Worm (Caenorhabditis elegans) whole organism, L3 larva: ENCODE measurements around the gene R01H2.1.

Source experiments
- R02D3.7 ChIP-seq: fragments of 150-350 bp; optimal IDR thresholded peaks from 2 replicates; lab custom pipeline; 2014; ENCODE audit warnings: missing biosample characterization, missing genetic modification characterization
- ZK546.5 ChIP-seq: sonication (generic microtip); optimal IDR thresholded peaks from 2 replicates; lab custom pipeline; 2017; ENCODE audit warnings: missing biosample characterization, missing genetic modification characterization
- aly-2 ChIP-seq: fragments of 150-350 bp; optimal IDR thresholded peaks from 2 replicates; lab custom pipeline; 2014; ENCODE audit warnings: missing biosample characterization, missing genetic modification characterization
- ama-1 ChIP-seq: fragments of 150-350 bp; optimal IDR thresholded peaks from 2 replicates; lab custom pipeline; 2018
- ceh-16 ChIP-seq: sonication (generic microtip); optimal IDR thresholded peaks from 2 replicates; lab custom pipeline; 2017; ENCODE audit warnings: missing biosample characterization, missing genetic modification characterization
- ceh-9 ChIP-seq: sonication (generic microtip); optimal IDR thresholded peaks from 2 replicates; lab custom pipeline; 2018; ENCODE audit warnings: missing biosample characterization, missing genetic modification characterization
- daf-12 ChIP-seq: fragments of 150-350 bp; optimal IDR thresholded peaks from 2 replicates; lab custom pipeline; 2014; ENCODE audit warnings: missing biosample characterization, missing genetic modification reagents, missing genetic modification characterization
- egl-27 ChIP-seq: sonication (generic microtip); optimal IDR thresholded peaks from 4 replicates; lab custom pipeline; 2017; ENCODE audit warnings: missing biosample characterization, missing genetic modification reagents, missing genetic modification characterization
- egl-5 ChIP-seq: fragments of 150-350 bp; optimal IDR thresholded peaks from 2 replicates; lab custom pipeline; 2017; ENCODE audit warnings: missing biosample characterization, missing genetic modification reagents, missing genetic modification characterization, inconsistent platforms
- elt-2 ChIP-seq: sonication (generic microtip); optimal IDR thresholded peaks from 2 replicates; lab custom pipeline; 2016; ENCODE audit warnings: missing genetic modification reagents, mild to moderate bottlenecking, missing genetic modification characterization, missing compliant biosample characterization
- fkh-2 ChIP-seq: fragments of 150-350 bp; optimal IDR thresholded peaks from 2 replicates; lab custom pipeline; 2014; ENCODE audit warnings: missing biosample characterization, missing genetic modification reagents, missing genetic modification characterization
- fos-1 ChIP-seq: fragments of 150-350 bp; optimal IDR thresholded peaks from 2 replicates; lab custom pipeline; 2014; ENCODE audit warnings: missing biosample characterization, missing genetic modification characterization
- jun-1 ChIP-seq: fragments of 150-350 bp; optimal IDR thresholded peaks from 2 replicates; lab custom pipeline; 2014; ENCODE audit warnings: missing biosample characterization, missing genetic modification reagents, missing genetic modification characterization
- lin-39 ChIP-seq: fragments of 150-350 bp; optimal IDR thresholded peaks from 2 replicates; lab custom pipeline; 2018; ENCODE audit warnings: missing biosample characterization, missing genetic modification reagents, missing genetic modification characterization
- lsy-12 ChIP-seq: sonication (generic microtip); optimal IDR thresholded peaks from 2 replicates; lab custom pipeline; 2016; ENCODE audit warnings: mild to moderate bottlenecking, missing genetic modification characterization, missing compliant biosample characterization
- mdl-1 ChIP-seq: fragments of 150-350 bp; optimal IDR thresholded peaks from 2 replicates; lab custom pipeline; 2014; ENCODE audit warnings: missing biosample characterization, missing genetic modification characterization
- nfya-1 ChIP-seq: sonication (generic microtip); optimal IDR thresholded peaks from 2 replicates; lab custom pipeline; 2017; ENCODE audit warnings: missing genetic modification characterization, mild to moderate bottlenecking, missing compliant biosample characterization, antibody characterized with exemption, moderate library complexity; ENCODE audit not compliant: insufficient read depth
- nhr-237 ChIP-seq: fragments of 150-350 bp; optimal IDR thresholded peaks from 2 replicates; lab custom pipeline; 2014; ENCODE audit warnings: missing biosample characterization, missing genetic modification characterization
- nhr-28 ChIP-seq: fragments of 150-350 bp; optimal IDR thresholded peaks from 2 replicates; lab custom pipeline; 2014; ENCODE audit warnings: missing biosample characterization, missing genetic modification characterization
- nhr-43 ChIP-seq: sonication (generic microtip); optimal IDR thresholded peaks from 2 replicates; lab custom pipeline; 2016; ENCODE audit warnings: mild to moderate bottlenecking, missing genetic modification characterization, missing compliant biosample characterization; ENCODE audit not compliant: poor library complexity, severe bottlenecking
- nhr-76 ChIP-seq: fragments of 150-350 bp; sonication (generic microtip); optimal IDR thresholded peaks from 5 replicates; lab custom pipeline; 2014; ENCODE audit warnings: missing biosample characterization, missing genetic modification characterization
- nhr-77 ChIP-seq: fragments of 150-350 bp; optimal IDR thresholded peaks from 2 replicates; lab custom pipeline; 2014; ENCODE audit warnings: missing biosample characterization, missing genetic modification characterization
- pha-4 ChIP-seq: fragments of 150-350 bp; optimal IDR thresholded peaks from 2 replicates; lab custom pipeline; 2014; ENCODE audit warnings: missing biosample characterization, missing genetic modification reagents, missing genetic modification characterization
- pqm-1 ChIP-seq: fragments of 150-350 bp; optimal IDR thresholded peaks from 2 replicates; lab custom pipeline; 2017; ENCODE audit warnings: missing biosample characterization, missing genetic modification characterization, inconsistent platforms
- sea-2 ChIP-seq: fragments of 150-350 bp; sonication (generic microtip); optimal IDR thresholded peaks from 4 replicates; lab custom pipeline; 2014; ENCODE audit warnings: missing biosample characterization, missing genetic modification reagents, missing genetic modification characterization
- snpc-4 ChIP-seq: fragments of 150-350 bp; optimal IDR thresholded peaks from 2 replicates; lab custom pipeline; 2014; ENCODE audit warnings: missing biosample characterization, missing genetic modification characterization
- tbx-2 ChIP-seq: sonication (generic microtip); optimal IDR thresholded peaks from 2 replicates; lab custom pipeline; 2016; ENCODE audit warnings: mild to moderate bottlenecking, missing genetic modification characterization, missing compliant biosample characterization
- unc-39 ChIP-seq: sonication (generic microtip); optimal IDR thresholded peaks from 4 replicates; lab custom pipeline; 2017; ENCODE audit warnings: missing biosample characterization, missing genetic modification characterization
- zag-1 ChIP-seq: fragments of 150-350 bp; optimal IDR thresholded peaks from 2 replicates; lab custom pipeline; 2014; ENCODE audit warnings: missing biosample characterization, missing genetic modification characterization
- ztf-11 ChIP-seq: fragments of 150-350 bp; optimal IDR thresholded peaks from 2 replicates; lab custom pipeline; 2014; ENCODE audit warnings: missing biosample characterization, missing genetic modification characterization

Gene R01H2.1

ce11 chrIII:7073801-7074386 is 11.2 kb downstream of the R01H2.1 start, which contains the start of gene ZK418.5 (continued):
- no peak for TF ChIP-seq aly-2 (tag; lab: Kevin White, UChicago)
- no peak for TF ChIP-seq daf-12 (tag; lab: Kevin White, UChicago)
- no peak for TF ChIP-seq fos-1 (tag; lab: Kevin White, UChicago)
- TF ChIP-seq ceh-9 (tag; lab: Kevin White, UChicago), result no peak
- TF ChIP-seq mdl-1 (tag; lab: Kevin White, UChicago), result no peak
- no peak for TF ChIP-seq egl-27
- TF ChIP-seq egl-5, result no peak
- no peak for TF ChIP-seq nhr-237 (tag; lab: Kevin White, UChicago)

ce11 chrIII:7076386-7076785 is 13.7 kb downstream of the R01H2.1 start, which contains the start of gene ZK418.13:
TSS of gene ZK418.13 (minus strand) at chrIII:7076486.
- TF ChIP-seq lsy-12 (tag; lab: Kevin White, UChicago) (no peak), zag-1 (tag; lab: Kevin White, UChicago) (no peak), jun-1 (tag; lab: Kevin White, UChicago) (no peak), ama-1 (no peak), ZK546.5 (tag; lab: Kevin White, UChicago) (no peak), snpc-4 (tag; lab: Kevin White, UChicago) (no peak), lin-39 (no peak)

DNA sequence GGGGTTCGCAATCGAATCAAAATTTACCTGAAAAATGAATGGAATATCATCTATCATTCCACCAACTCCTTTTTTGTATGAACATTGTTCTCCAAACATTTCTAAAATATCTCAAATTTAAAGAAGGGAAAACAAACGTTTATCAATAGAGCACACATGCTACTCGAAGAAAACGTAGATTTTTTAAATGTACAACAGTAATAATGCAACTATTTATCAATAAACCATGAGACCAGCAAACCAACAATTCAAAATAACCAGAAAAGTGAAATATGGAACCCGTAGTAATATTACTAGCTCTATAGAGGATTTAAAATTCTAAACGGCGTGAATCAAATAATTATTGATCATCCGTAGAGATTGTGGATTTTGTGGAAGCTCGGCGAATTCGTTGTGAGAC is 16.1 kb downstream of the R01H2.1 start, which contains the start of gene ZK418.6:
TSS of gene ZK418.6 (minus strand) at position 101 of the 400 bp plus-strand sequence.
- TF ChIP-seq tbx-2 (tag; lab: Kevin White, UChicago) (no peak), nhr-43 (tag; lab: Kevin White, UChicago) (no peak), ZK546.5 (tag; lab: Kevin White, UChicago) (no peak), unc-39 (tag; lab: Kevin White, UChicago) (no peak), nhr-237 (tag; lab: Kevin White, UChicago) (no peak), sea-2 (GFP tag; lab: Kevin White, UChicago) (no peak), fkh-2 (tag; lab: Kevin White, UChicago) (no peak), egl-5 (no peak), ceh-9 (tag; lab: Kevin White, UChicago) (no peak), R02D3.7 (tag; lab: Kevin White, UChicago) (no peak), nhr-76 (no peak), daf-12 (tag; lab: Kevin White, UChicago) (no peak), mdl-1 (tag; lab: Kevin White, UChicago) (no peak), ztf-11 (tag; lab: Kevin White, UChicago) (no peak), ama-1 (no peak), zag-1 (tag; lab: Kevin White, UChicago) (no peak), nfya-1 (no peak), ceh-16 (no peak)

ce11 chrIII:7080689-7081088 is 18.0 kb downstream of the R01H2.1 start, which contains the start of gene ZK418.7:
TSS of gene ZK418.7 (minus strand) at chrIII:7080789.
- TF ChIP-seq R02D3.7 (tag; lab: Kevin White, UChicago) (no peak), nhr-237 (tag; lab: Kevin White, UChicago) (no peak), fkh-2 (tag; lab: Kevin White, UChicago) (no peak), ztf-11 (tag; lab: Kevin White, UChicago) (no peak), daf-12 (tag; lab: Kevin White, UChicago) (no peak), nhr-28 (no peak), lsy-12 (tag; lab: Kevin White, UChicago) (no peak), nhr-77 (tag; lab: Kevin White, UChicago) (no peak), jun-1 (tag; lab: Kevin White, UChicago) (no peak), sea-2 (GFP tag; lab: Kevin White, UChicago) (no peak), elt-2 (no peak)

DNA sequence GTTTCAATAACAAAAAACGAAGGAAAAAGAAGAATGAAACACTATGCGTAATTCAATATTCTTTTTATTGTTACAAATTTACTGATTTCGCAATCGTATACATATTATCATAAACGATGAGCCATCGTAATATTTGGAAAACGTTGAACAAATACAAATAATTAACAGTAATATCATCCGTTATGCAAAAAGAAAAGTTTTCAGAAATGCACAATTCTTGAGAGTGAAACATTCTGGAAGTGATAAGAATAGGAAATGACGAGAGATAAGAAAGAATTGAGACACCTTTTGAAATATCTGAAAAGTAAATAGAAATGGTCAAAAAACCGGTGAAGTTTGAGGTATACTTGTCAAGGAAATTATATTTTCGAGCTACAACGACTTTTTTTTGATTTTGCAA is 18.8 kb downstream of the R01H2.1 start:
- peak; percentile 60 for TF ChIP-seq pqm-1 (tag; lab: Kevin White, UChicago)
- peak; percentile 19 for TF ChIP-seq jun-1 (tag; lab: Kevin White, UChicago)
- peak; percentile 69 for TF ChIP-seq elt-2
- TF ChIP-seq ztf-11 (tag; lab: Kevin White, UChicago), result no peak
- peak; percentile 72 for TF ChIP-seq pha-4

DNA sequence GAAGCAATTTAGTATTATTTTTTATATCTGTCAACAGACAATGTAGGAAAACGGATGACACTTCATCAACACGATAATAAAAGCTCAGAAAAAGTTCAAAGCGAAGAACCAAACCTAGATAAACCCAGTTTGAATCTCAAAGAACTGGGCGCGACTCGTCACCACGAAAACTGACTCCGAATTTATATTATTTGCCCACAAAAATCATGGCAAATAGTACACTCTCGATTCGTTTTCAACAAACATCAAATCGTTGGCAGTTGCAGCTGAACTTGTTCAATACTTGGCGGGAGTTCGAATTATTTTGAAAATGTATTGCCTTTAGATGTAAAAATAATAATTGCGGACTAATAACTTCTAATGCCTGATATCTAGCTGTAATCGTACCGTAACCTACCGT is 20.4 kb downstream of the R01H2.1 start:
- TF ChIP-seq pha-4 (peak; percentile 26), mdl-1 (tag; lab: Kevin White, UChicago) (no peak)
